Worm (Caenorhabditis elegans) whole organism, late embryonic: ENCODE data around the gene ZK354.3.
"Not testable (repeated sequence)": the region's sequence is repeated elsewhere in the genome, so short reads cannot be mapped to it uniquely, and the experiment has no call there.

Source experiments
- C08G9.2 ChIP-seq: sonication (generic microtip); optimal IDR thresholded peaks from 2 replicates; lab custom pipeline; 2016; ENCODE audit warnings: mild to moderate bottlenecking, missing genetic modification characterization, moderate library complexity, missing compliant biosample characterization
- K02D7.2 ChIP-seq: sonication (generic microtip); optimal IDR thresholded peaks from 2 replicates; lab custom pipeline; 2017; ENCODE audit warnings: mild to moderate bottlenecking, missing genetic modification characterization, missing compliant biosample characterization
- K09A11.1 ChIP-seq: sonication (generic microtip); optimal IDR thresholded peaks from 2 replicates; lab custom pipeline; 2017; ENCODE audit warnings: antibody characterized with exemption, mild to moderate bottlenecking, missing genetic modification characterization, missing compliant biosample characterization; ENCODE audit not compliant: insufficient read depth
- Y22D7AL.16 ChIP-seq: sonication (generic microtip); optimal IDR thresholded peaks from 2 replicates; lab custom pipeline; 2016; ENCODE audit warnings: missing genetic modification characterization, missing compliant biosample characterization
- ama-1 ChIP-seq: fragments of 150-350 bp; optimal IDR thresholded peaks from 2 replicates; lab custom pipeline; 2014
- ceh-19 ChIP-seq: fragments of 200-800 bp; sonication (Bioruptor generic); optimal IDR thresholded peaks from 2 replicates; lab custom pipeline; 2018; ENCODE audit warnings: mild to moderate bottlenecking, missing genetic modification characterization, missing compliant biosample characterization
- ceh-2 ChIP-seq: sonication (generic microtip); optimal IDR thresholded peaks from 2 replicates; lab custom pipeline; 2016; ENCODE audit warnings: missing genotype, missing genetic modification characterization, missing compliant biosample characterization
- ceh-22 ChIP-seq: sonication (generic microtip); optimal IDR thresholded peaks from 2 replicates; lab custom pipeline; 2017; ENCODE audit warnings: missing biosample characterization, missing genetic modification characterization
- ceh-31 ChIP-seq: sonication (generic microtip); optimal IDR thresholded peaks from 2 replicates; lab custom pipeline; 2016; ENCODE audit warnings: missing genetic modification characterization, missing compliant biosample characterization
- ceh-48 ChIP-seq: sonication (generic microtip); optimal IDR thresholded peaks from 2 replicates; lab custom pipeline; 2016; ENCODE audit warnings: missing genetic modification characterization, inconsistent platforms, missing compliant biosample characterization
- dmd-4 ChIP-seq: sonication (generic microtip); optimal IDR thresholded peaks from 2 replicates; lab custom pipeline; 2016; ENCODE audit warnings: borderline replicate concordance, missing genetic modification characterization, missing compliant biosample characterization
- elt-2 ChIP-seq: sonication (generic microtip); optimal IDR thresholded peaks from 2 replicates; lab custom pipeline; 2016; ENCODE audit warnings: missing genetic modification reagents, missing genetic modification characterization, missing compliant biosample characterization
- fax-1 ChIP-seq: sonication (generic microtip); optimal IDR thresholded peaks from 2 replicates; lab custom pipeline; 2016; ENCODE audit warnings: missing genotype, missing genetic modification characterization, missing compliant biosample characterization
- hlh-13 ChIP-seq: fragments of 200-800 bp; sonication (Bioruptor generic); optimal IDR thresholded peaks from 2 replicates; lab custom pipeline; 2018; ENCODE audit warnings: mild to moderate bottlenecking, missing genetic modification characterization, missing compliant biosample characterization
- lin-11 ChIP-seq: fragments of 200-800 bp; sonication (Bioruptor generic); optimal IDR thresholded peaks from 2 replicates; lab custom pipeline; 2018; ENCODE audit warnings: mild to moderate bottlenecking, missing genetic modification characterization, missing compliant biosample characterization
- madf-2 ChIP-seq: sonication (generic microtip); optimal IDR thresholded peaks from 2 replicates; lab custom pipeline; 2017; ENCODE audit warnings: missing genetic modification characterization, missing compliant biosample characterization
- nhr-11 ChIP-seq: fragments of 150-350 bp; optimal IDR thresholded peaks from 2 replicates; lab custom pipeline; 2014; ENCODE audit warnings: missing biosample characterization, missing genetic modification characterization
- nhr-232 ChIP-seq: sonication (generic microtip); optimal IDR thresholded peaks from 2 replicates; lab custom pipeline; 2016; ENCODE audit warnings: missing genetic modification characterization, missing compliant biosample characterization
- npax-4 ChIP-seq: sonication (generic microtip); optimal IDR thresholded peaks from 2 replicates; lab custom pipeline; 2016; ENCODE audit warnings: missing genetic modification characterization, missing compliant biosample characterization
- pag-3 ChIP-seq: sonication (generic microtip); optimal IDR thresholded peaks from 2 replicates; lab custom pipeline; 2016; ENCODE audit warnings: missing compliant biosample characterization, missing genetic modification characterization, borderline replicate concordance
- pha-2 ChIP-seq: sonication (generic microtip); optimal IDR thresholded peaks from 2 replicates; lab custom pipeline; 2017; ENCODE audit warnings: mild to moderate bottlenecking, missing genetic modification characterization, missing compliant biosample characterization
- pha-4 ChIP-seq: fragments of 150-350 bp; optimal IDR thresholded peaks from 2 replicates; lab custom pipeline; 2018; ENCODE audit warnings: missing biosample characterization, missing genetic modification reagents, missing genetic modification characterization
- pqm-1 ChIP-seq: sonication (generic microtip); optimal IDR thresholded peaks from 2 replicates; lab custom pipeline; 2016; ENCODE audit warnings: missing genetic modification characterization, missing compliant biosample characterization
- sdc-2 ChIP-seq: sonication (generic microtip); optimal IDR thresholded peaks from 2 replicates; lab custom pipeline; 2016; ENCODE audit warnings: missing genotype, missing genetic modification characterization, missing compliant biosample characterization
- sox-2 ChIP-seq: fragments of 200-800 bp; sonication (Bioruptor generic); IDR thresholded peaks from 2 replicates; pipeline ENCODE4 v1.3.6; 2022; ENCODE audit warnings: missing genetic modification reagents, missing genetic modification characterization, missing compliant biosample characterization
- syd-9 ChIP-seq: sonication (generic microtip); optimal IDR thresholded peaks from 2 replicates; lab custom pipeline; 2016; ENCODE audit warnings: mild to moderate bottlenecking, missing genetic modification characterization, moderate library complexity, missing compliant biosample characterization
- tbx-2 ChIP-seq: sonication (generic microtip); optimal IDR thresholded peaks from 2 replicates; lab custom pipeline; 2016; ENCODE audit warnings: missing genetic modification characterization, missing compliant biosample characterization
- unc-3 ChIP-seq, 2 experiments: fragments of 200-800 bp in 1 of 2; sonication (Bioruptor generic) in 1 of 2; sonication (generic microtip) in 1 of 2; conservative IDR thresholded peaks in 1 of 2; optimal IDR thresholded peaks in 1 of 2; 2 replicates each; pipeline versions ENCODE4 v1.3.6 to Lab custom; 2016 to 2022; ENCODE audit warnings: missing compliant biosample characterization in 2 of 2, missing genetic modification characterization in 2 of 2, missing genetic modification reagents in 1 of 2
- unc-86 ChIP-seq: sonication (generic microtip); optimal IDR thresholded peaks from 2 replicates; lab custom pipeline; 2016; ENCODE audit warnings: missing genetic modification characterization, missing compliant biosample characterization
- zip-5 ChIP-seq: sonication (generic microtip); optimal IDR thresholded peaks from 2 replicates; lab custom pipeline; 2016; ENCODE audit warnings: missing genetic modification characterization, missing compliant biosample characterization

Gene ZK354.3

ce11 chrIV:5295240-5295639 is 14.6 kb upstream of the ZK354.3 start, which contains the start of gene msp-51:
TSS of gene msp-51 (minus strand) at chrIV:5295340.
- TF ChIP-seq Y22D7AL.16; pha-4 (tag; lab: Kevin White, UChicago); unc-86 (tag; lab: Kevin White, UChicago): not testable (repeated sequence)
- TF ChIP-seq, all 69 proteins: peak for 0; not testable (repeated sequence) for 69

ce11 chrIV:5297436-5298012 is 12.3 kb upstream of the ZK354.3 start, which contains the start of the genes ZK354.6 and msp-113:
TSS of gene ZK354.6 (minus strand) at chrIV:5297536.
TSS of gene msp-113 (plus strand) at chrIV:5297962.
- TF ChIP-seq ama-1 (lab: Kevin White, UChicago) = no peak
- TF ChIP-seq, all 69 proteins: peak for 0

- TF ChIP-seq Y22D7AL.16 = no peak
- no peak for TF ChIP-seq nhr-11
- TF ChIP-seq sox-2 (GFP tag; lab: Robert Waterston, UW) = no peak
- no peak for TF ChIP-seq zip-5 (tag; lab: Kevin White, UChicago)
- no peak for TF ChIP-seq K02D7.2 (tag; lab: Kevin White, UChicago)
- TF ChIP-seq madf-2 (tag; lab: Kevin White, UChicago) = no peak
- TF ChIP-seq npax-4 (tag; lab: Kevin White, UChicago) = no peak
- no peak for TF ChIP-seq unc-3 (GFP tag; conservative IDR thresholded peaks at IDR 0.05; lab: Robert Waterston, UW)
- TF ChIP-seq unc-3 (tag; optimal IDR thresholded peaks at IDR 0.05; lab: Kevin White, UChicago) = no peak
- no peak for TF ChIP-seq hlh-13 (GFP tag; lab: Kevin White, UChicago)
- no peak for TF ChIP-seq nhr-232 (tag; lab: Kevin White, UChicago)
- TF ChIP-seq ceh-2 (tag; lab: Kevin White, UChicago) = no peak
Observed at ce11 chrIV:5303030-5303429, 6.8 kb upstream of the ZK354.3 start, which contains the start of gene ZK354.7. TSS of gene ZK354.7 (minus strand) at chrIV:5303130.

- TF ChIP-seq K09A11.1 (tag; lab: Kevin White, UChicago) = no peak
- TF ChIP-seq zip-5 (tag; lab: Kevin White, UChicago) = no peak
- TF ChIP-seq ceh-31 (tag; lab: Kevin White, UChicago) = no peak
- no peak for TF ChIP-seq pha-2
- no peak for TF ChIP-seq ceh-48
- TF ChIP-seq pag-3 (tag; lab: Kevin White, UChicago) = no peak
- TF ChIP-seq pqm-1 = no peak
- no peak for TF ChIP-seq nhr-232 (tag; lab: Kevin White, UChicago)
- TF ChIP-seq elt-2 = no peak
- TF ChIP-seq sdc-2 (tag; lab: Kevin White, UChicago) = no peak
- TF ChIP-seq fax-1 (tag; lab: Kevin White, UChicago) = no peak
- TF ChIP-seq syd-9 (tag; lab: Kevin White, UChicago) = no peak
- no peak for TF ChIP-seq lin-11
- no peak for TF ChIP-seq madf-2 (tag; lab: Kevin White, UChicago)
- no peak for TF ChIP-seq C08G9.2 (tag; lab: Kevin White, UChicago)
- TF ChIP-seq dmd-4 = no peak
- no peak for TF ChIP-seq nhr-11
- no peak for TF ChIP-seq ceh-22 (tag; lab: Kevin White, UChicago)
Observed at ce11 chrIV:5306040-5306439, 3.8 kb upstream of the ZK354.3 start, which contains the start of gene ZK354.8. TSS of gene ZK354.8 (minus strand) at chrIV:5306140.

ce11 chrIV:5308046-5308643 is 1.7 kb upstream of the ZK354.3 start, which contains the start of the genes ZK354.9 and msp-58:
TSS of gene ZK354.9 (minus strand) at chrIV:5308146.
TSS of gene msp-58 (plus strand) at chrIV:5308593.
- TF ChIP-seq ceh-19 (GFP tag; lab: Kevin White, UChicago); ceh-22 (tag; lab: Kevin White, UChicago); tbx-2 (tag; lab: Kevin White, UChicago): not testable (repeated sequence)
- TF ChIP-seq, all 69 proteins: peak for 0; not testable (repeated sequence) for 69
